Fruit fly (Drosophila melanogaster) whole organism, embryonic: Measurements from ENCODE around the gene TTLL4A.
A peak's percentile ranks its signal among the peaks of the same experiment; 100 is the strongest.

Source experiments
- Abd-B ChIP-seq: fragments of 200-800 bp; sonication (Bioruptor generic); optimal IDR thresholded peaks from 2 replicates; lab custom pipeline; 2018; ENCODE audit warnings: missing biosample characterization, mild to moderate bottlenecking, missing genetic modification characterization, moderate library complexity
- Atf3 ChIP-seq: fragments of 200-800 bp; sonication (Bioruptor generic); optimal IDR thresholded peaks from 3 replicates; lab custom pipeline; 2016; ENCODE audit warnings: missing biosample characterization, missing genetic modification characterization
- Awh ChIP-seq: fragments of 200-800 bp; sonication (Bioruptor generic); IDR thresholded peaks from 2 replicates; pipeline ENCODE4, ENCODE4 v1.3.6; 2022; ENCODE audit warnings: missing biosample characterization, missing genetic modification characterization
- CG10209 ChIP-seq: fragments of 200-800 bp; sonication (Bioruptor generic); optimal IDR thresholded peaks from 3 replicates; lab custom pipeline; 2017; ENCODE audit warnings: missing biosample characterization, mild to moderate bottlenecking, missing genetic modification characterization, missing genetic modification reagents
- CG10431 ChIP-seq: fragments of 200-800 bp; sonication (Bioruptor generic); optimal IDR thresholded peaks from 3 replicates; lab custom pipeline; 2018; ENCODE audit warnings: missing biosample characterization, mild to moderate bottlenecking, missing genetic modification characterization
- CG10462 ChIP-seq: fragments of 200-800 bp; sonication (Bioruptor generic); optimal IDR thresholded peaks from 2 replicates; lab custom pipeline; 2016; ENCODE audit warnings: missing biosample characterization, missing genetic modification characterization
- CG11504 ChIP-seq: fragments of 200-800 bp; sonication (Bioruptor generic); optimal IDR thresholded peaks from 3 replicates; lab custom pipeline; 2019; ENCODE audit warnings: missing biosample characterization, mild to moderate bottlenecking, missing genetic modification characterization, moderate library complexity
- CG11723 ChIP-seq: fragments of 200-800 bp; sonication (Bioruptor generic); optimal IDR thresholded peaks from 2 replicates; lab custom pipeline; 2017; ENCODE audit warnings: missing biosample characterization, mild to moderate bottlenecking, missing genetic modification characterization
- CG12299 ChIP-seq: fragments of 200-800 bp; sonication (Bioruptor generic); optimal IDR thresholded peaks from 2 replicates; lab custom pipeline; 2018; ENCODE audit warnings: missing biosample characterization, mild to moderate bottlenecking, missing genetic modification characterization
- CG12942 ChIP-seq: fragments of 200-800 bp; sonication (Bioruptor generic); optimal IDR thresholded peaks from 3 replicates; lab custom pipeline; 2016; ENCODE audit warnings: missing biosample characterization, missing genetic modification characterization
- CG15269 ChIP-seq: fragments of 200-800 bp; sonication (Bioruptor generic); optimal IDR thresholded peaks from 2 replicates; lab custom pipeline; 2018; ENCODE audit warnings: missing biosample characterization, mild to moderate bottlenecking, missing genetic modification characterization, moderate library complexity
- CG16779 ChIP-seq: fragments of 200-800 bp; sonication (Bioruptor generic); IDR thresholded peaks from 2 replicates; pipeline ENCODE4 v1.3.6; 2022; ENCODE audit warnings: missing biosample characterization, missing genetic modification characterization
- CG2129 ChIP-seq: fragments of 200-800 bp; sonication (Bioruptor generic); IDR thresholded peaks from 2 replicates; pipeline ENCODE4 v1.3.6; 2022; ENCODE audit warnings: missing biosample characterization, missing genetic modification characterization; ENCODE audit not compliant: partially characterized antibody
- CG2712 ChIP-seq: fragments of 200-800 bp; optimal IDR thresholded peaks from 3 replicates; lab custom pipeline; 2019; ENCODE audit warnings: missing biosample characterization, mild to moderate bottlenecking, missing genetic modification characterization, moderate library complexity
- CG2875 ChIP-seq: fragments of 200-800 bp; sonication (Bioruptor generic); optimal IDR thresholded peaks from 2 replicates; lab custom pipeline; 2017; ENCODE audit warnings: missing biosample characterization, mild to moderate bottlenecking, missing genetic modification characterization, missing genetic modification reagents
- CG3726 ChIP-seq: fragments of 200-800 bp; sonication (Bioruptor generic); IDR thresholded peaks from 3 replicates; pipeline ENCODE4, ENCODE4 v1.3.6; 2022; ENCODE audit warnings: missing biosample characterization, missing genetic modification characterization
- CG4617 ChIP-seq: fragments of 200-800 bp; sonication (Bioruptor generic); optimal IDR thresholded peaks from 3 replicates; lab custom pipeline; 2016; ENCODE audit warnings: missing biosample characterization, missing genetic modification characterization, borderline replicate concordance
- CG6254 ChIP-seq: fragments of 200-800 bp; sonication (Bioruptor generic); optimal IDR thresholded peaks from 3 replicates; lab custom pipeline; 2017; ENCODE audit warnings: mild to moderate bottlenecking, missing biosample characterization, missing genetic modification reagents, missing genetic modification characterization
- CG6654 ChIP-seq: fragments of 200-800 bp; sonication (Bioruptor generic); optimal IDR thresholded peaks from 2 replicates; lab custom pipeline; 2017; ENCODE audit warnings: missing biosample characterization, mild to moderate bottlenecking, missing genetic modification characterization
- CG8281 ChIP-seq: fragments of 200-800 bp; sonication (Bioruptor generic); optimal IDR thresholded peaks from 2 replicates; lab custom pipeline; 2018; ENCODE audit warnings: missing biosample characterization, mild to moderate bottlenecking, missing genetic modification characterization, moderate library complexity
- CG8478 ChIP-seq: fragments of >200 bp; optimal IDR thresholded peaks from 2 replicates; lab custom pipeline; 2018
- CG9876 ChIP-seq: fragments of 200-800 bp; sonication (Bioruptor generic); optimal IDR thresholded peaks from 2 replicates; lab custom pipeline; 2016; ENCODE audit warnings: missing biosample characterization, missing genetic modification characterization
- Elba2 ChIP-seq: fragments of 200-800 bp; sonication (Bioruptor generic); optimal IDR thresholded peaks from 3 replicates; lab custom pipeline; 2016; ENCODE audit warnings: missing biosample characterization, missing genetic modification characterization
- Ets65A ChIP-seq: fragments of 200-800 bp; sonication (Bioruptor generic); peaks from one replicate; lab custom pipeline; 2016; ENCODE audit warnings: missing biosample characterization, missing genetic modification characterization
- Hmr ChIP-seq: fragments of 200-800 bp; sonication (Bioruptor generic); optimal IDR thresholded peaks from 3 replicates; lab custom pipeline; 2017; ENCODE audit warnings: mild to moderate bottlenecking, missing biosample characterization, missing genetic modification reagents, missing genetic modification characterization
- Hr51 ChIP-seq, 2 experiments: fragments of 200-800 bp; sonication (Bioruptor generic); optimal IDR thresholded peaks; 2 replicates in 1 of 2; 3 replicates in 1 of 2; lab custom pipeline; 2016 to 2018; ENCODE audit warnings: missing biosample characterization in 2 of 2, missing genetic modification characterization in 2 of 2, mild to moderate bottlenecking in 1 of 2, moderate library complexity in 1 of 2
- Lim3 ChIP-seq: fragments of 200-800 bp; sonication (Bioruptor generic); IDR thresholded peaks from 2 replicates; pipeline ENCODE4 v1.3.6; 2022; ENCODE audit warnings: missing biosample characterization, missing genetic modification characterization
- MBD-R2 ChIP-seq: fragments of 200-800 bp; sonication (Bioruptor generic); IDR thresholded peaks from 2 replicates; pipeline ENCODE4 v1.3.6; 2022; ENCODE audit warnings: missing biosample characterization, missing genetic modification characterization
- Mrtf ChIP-seq: fragments of 200-800 bp; sonication (Bioruptor generic); IDR thresholded peaks from 3 replicates; pipeline ENCODE4 v1.3.6; 2022; ENCODE audit warnings: missing biosample characterization, missing genetic modification characterization
- Scr ChIP-seq: fragments of 200-800 bp; sonication (Bioruptor generic); IDR thresholded peaks from 2 replicates; pipeline ENCODE4 v1.3.6; 2022; ENCODE audit warnings: missing biosample characterization, missing genetic modification characterization; ENCODE audit not compliant: partially characterized antibody
- Sox102F ChIP-seq: fragments of 200-800 bp; sonication (Bioruptor generic); optimal IDR thresholded peaks from 2 replicates; lab custom pipeline; 2018; ENCODE audit warnings: missing biosample characterization, mild to moderate bottlenecking, missing genetic modification characterization, moderate library complexity
- Spps ChIP-seq: fragments of 200-800 bp; sonication (Bioruptor generic); optimal IDR thresholded peaks from 2 replicates; lab custom pipeline; 2018; ENCODE audit warnings: missing biosample characterization, mild to moderate bottlenecking, missing genetic modification characterization
- bcd ChIP-seq: fragments of 200-800 bp; sonication (Bioruptor generic); optimal IDR thresholded peaks from 2 replicates; lab custom pipeline; 2017; ENCODE audit warnings: missing biosample characterization, mild to moderate bottlenecking, missing genetic modification characterization
- cato ChIP-seq: fragments of 200-800 bp; sonication (Bioruptor generic); optimal IDR thresholded peaks from 2 replicates; lab custom pipeline; 2016; ENCODE audit warnings: missing biosample characterization, missing genetic modification characterization, borderline replicate concordance
- dati ChIP-seq: fragments of 200-800 bp; sonication (Bioruptor generic); IDR thresholded peaks from 2 replicates; pipeline ENCODE4 v1.3.6; 2022; ENCODE audit warnings: missing biosample characterization, missing genetic modification characterization
- eve ChIP-seq, 2 experiments: fragments of >200 bp; optimal IDR thresholded peaks; 2 replicates each; lab custom pipeline; 2017; ENCODE audit warnings: missing biosample characterization in 2 of 2, missing genetic modification characterization in 2 of 2
- gce ChIP-seq: fragments of 200-800 bp; sonication (Bioruptor generic); IDR thresholded peaks from 3 replicates; pipeline ENCODE4 v1.3.6; 2022; ENCODE audit warnings: missing biosample characterization, missing genetic modification characterization
- her ChIP-seq: fragments of 200-800 bp; sonication (Bioruptor generic); optimal IDR thresholded peaks from 2 replicates; lab custom pipeline; 2016; ENCODE audit warnings: missing biosample characterization, missing genetic modification characterization
- jing ChIP-seq: fragments of 200-800 bp; sonication (Bioruptor generic); optimal IDR thresholded peaks from 2 replicates; lab custom pipeline; 2018; ENCODE audit warnings: missing biosample characterization, mild to moderate bottlenecking, missing genetic modification characterization
- jumu ChIP-seq: fragments of 200-800 bp; sonication (Bioruptor generic); optimal IDR thresholded peaks from 3 replicates; lab custom pipeline; 2016; ENCODE audit warnings: missing biosample characterization, missing genetic modification characterization
- klu ChIP-seq: fragments of 200-800 bp; sonication (Bioruptor generic); IDR thresholded peaks from 2 replicates; pipeline ENCODE4 v1.3.6; 2022; ENCODE audit warnings: missing biosample characterization, missing genetic modification characterization
- lov ChIP-seq, 2 experiments: fragments of 200-800 bp in 1 of 2; fragments of >200 bp in 1 of 2; sonication (Bioruptor generic) in 1 of 2; IDR thresholded peaks in 1 of 2; optimal IDR thresholded peaks in 1 of 2; 2 replicates in 1 of 2; 3 replicates in 1 of 2; pipeline versions ENCODE4 v1.3.6 to Lab custom; 2017 to 2022; ENCODE audit warnings: missing biosample characterization in 1 of 2, missing genetic modification characterization in 1 of 2
- maf-S ChIP-seq: fragments of 200-800 bp; sonication (Bioruptor generic); optimal IDR thresholded peaks from 2 replicates; lab custom pipeline; 2016; ENCODE audit warnings: missing biosample characterization, missing genetic modification characterization
- nau ChIP-seq: fragments of 200-800 bp; sonication (Bioruptor generic); optimal IDR thresholded peaks from 3 replicates; lab custom pipeline; 2017; ENCODE audit warnings: missing biosample characterization, mild to moderate bottlenecking, missing genetic modification characterization, missing genetic modification reagents
- oc ChIP-seq: fragments of 200-800 bp; sonication (Bioruptor generic); optimal IDR thresholded peaks from 2 replicates; lab custom pipeline; 2018; ENCODE audit warnings: missing biosample characterization, mild to moderate bottlenecking, missing genetic modification characterization, moderate library complexity
- pho ChIP-seq: fragments of 200-800 bp; sonication (Bioruptor generic); optimal IDR thresholded peaks from 2 replicates; lab custom pipeline; 2016; ENCODE audit warnings: missing biosample characterization, missing genetic modification characterization
- psq ChIP-seq: fragments of 200-800 bp; sonication (Bioruptor generic); optimal IDR thresholded peaks from 2 replicates; lab custom pipeline; 2017; ENCODE audit warnings: missing biosample characterization, missing genetic modification characterization
- repo ChIP-seq: fragments of 200-800 bp; sonication (Bioruptor generic); optimal IDR thresholded peaks from 2 replicates; lab custom pipeline; 2016; ENCODE audit warnings: missing biosample characterization, missing genetic modification characterization
- seq ChIP-seq: fragments of 200-800 bp; sonication (Bioruptor generic); IDR thresholded peaks from 2 replicates; pipeline ENCODE4 v1.3.6; 2022; ENCODE audit warnings: missing biosample characterization, missing genetic modification characterization
- sob ChIP-seq: fragments of 200-800 bp; sonication (Bioruptor generic); IDR thresholded peaks from 2 replicates; pipeline ENCODE4 v1.3.6; 2022; ENCODE audit warnings: missing biosample characterization, missing genetic modification characterization
- stwl ChIP-seq: fragments of 200-800 bp; sonication (Bioruptor generic); optimal IDR thresholded peaks from 3 replicates; lab custom pipeline; 2018; ENCODE audit warnings: missing biosample characterization, mild to moderate bottlenecking, missing genetic modification characterization, moderate library complexity

Gene TTLL4A

DNA sequence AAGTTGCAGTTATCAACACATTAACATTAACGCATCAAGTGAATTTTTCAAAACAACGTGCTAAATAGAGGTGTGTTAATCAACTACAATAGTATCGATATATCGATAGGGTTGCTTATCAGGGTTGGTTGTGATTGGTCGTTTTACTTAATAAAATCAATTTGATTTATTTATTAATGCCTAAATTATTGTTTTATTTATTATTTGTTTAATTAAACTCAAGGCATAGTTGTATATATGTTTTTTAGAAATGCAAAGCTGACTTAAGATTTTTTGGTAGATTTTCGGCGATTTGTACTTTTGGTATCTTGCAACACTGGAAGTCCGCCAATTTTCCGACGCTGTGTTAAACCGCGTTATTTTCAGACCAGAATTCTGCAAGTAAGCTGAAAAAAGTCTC is 21.8 kb downstream of the TTLL4A start, which contains the start of the genes Art8 and dUTPase:
Gene Art8, minus strand, starts transcription at position 88 of the 400 bp plus-strand sequence.
Gene dUTPase, plus strand, starts transcription at position 314 of the 400 bp plus-strand sequence.
- peak; percentile 88 for TF ChIP-seq CG2712 (tag; lab: Kevin White, UChicago)
- TF ChIP-seq Atf3 (GFP tag; lab: Kevin White, UChicago), result no peak
- TF ChIP-seq cato (GFP tag; lab: Kevin White, UChicago), result peak; percentile 57
- TF ChIP-seq CG12299, result peak; percentile 51
- peak; percentile 78 for TF ChIP-seq CG11504 (tag; lab: Kevin White, UChicago)
- peak; percentile 86 for TF ChIP-seq stwl (tag; lab: Kevin White, UChicago)
- no peak for TF ChIP-seq Hmr
- peak; percentile 89 for TF ChIP-seq CG2129 (GFP tag; lab: Robert Waterston, UW)
- TF ChIP-seq jumu (GFP tag; lab: Kevin White, UChicago), result no peak
- TF ChIP-seq repo (GFP tag; lab: Kevin White, UChicago), result no peak
- no peak for TF ChIP-seq CG10431
- TF ChIP-seq CG2875 (GFP tag; lab: Kevin White, UChicago), result no peak
- peak; percentile 80 for TF ChIP-seq CG4617 (GFP tag; lab: Kevin White, UChicago)
- peak; percentile 34 for TF ChIP-seq pho (GFP tag; lab: Kevin White, UChicago)
- TF ChIP-seq maf-S (GFP tag; lab: Kevin White, UChicago), result peak; percentile 3
- peak; percentile 75 for TF ChIP-seq Sox102F (GFP tag; lab: Kevin White, UChicago)
- TF ChIP-seq dati (GFP tag; lab: Robert Waterston, UW), result no peak
- TF ChIP-seq CG11723, result peak; percentile 3
- no peak for TF ChIP-seq CG16779
- no peak for TF ChIP-seq lov (optimal IDR thresholded peaks at IDR 0.05; lab: Kevin White, UChicago)
- TF ChIP-seq lov (GFP tag; IDR thresholded peaks at IDR 0.05; lab: Robert Waterston, UW), result no peak
- 0 out of 2 replicates have a peak, but pooled peaks have one; percentile 34 for TF ChIP-seq seq
- TF ChIP-seq sob (GFP tag; lab: Robert Waterston, UW), result peak; percentile 88
- no peak for TF ChIP-seq Abd-B (GFP tag; lab: Kevin White, UChicago)
- no peak for TF ChIP-seq CG6254 (GFP tag; lab: Kevin White, UChicago)
- TF ChIP-seq bcd (GFP tag; lab: Kevin White, UChicago), result peak; percentile 46
- TF ChIP-seq Spps, result peak; percentile 48
- no peak for TF ChIP-seq her (GFP tag; lab: Kevin White, UChicago)
- no peak for TF ChIP-seq eve (GFP tag; optimal IDR thresholded peaks at IDR 0.05; lab: Kevin White, UChicago)
- peak; percentile 22; the same call in 1 of the 2 replicates for TF ChIP-seq klu (GFP tag; lab: Robert Waterston, UW)
- no peak for TF ChIP-seq oc
- no peak for TF ChIP-seq gce
- TF ChIP-seq CG12942 (GFP tag; lab: Kevin White, UChicago), result peak; percentile 76
- peak; percentile 86 for TF ChIP-seq MBD-R2 (GFP tag; lab: Robert Waterston, UW)
- TF ChIP-seq nau (GFP tag; lab: Kevin White, UChicago), result no peak
- TF ChIP-seq Elba2 (GFP tag; lab: Kevin White, UChicago), result peak; percentile 44
- TF ChIP-seq Hr51 (GFP tag; optimal IDR thresholded peaks at IDR 0.05; lab: Kevin White, UChicago), result peak in 1 of 2 experiments; percentile 34
- peak; percentile 22 for TF ChIP-seq psq (GFP tag; lab: Kevin White, UChicago)
- TF ChIP-seq jing, result no peak
- TF ChIP-seq Awh, result peak; percentile 63
- no peak for TF ChIP-seq CG8478
- TF ChIP-seq Lim3 (GFP tag; lab: Robert Waterston, UW), result no peak
- peak; percentile 10 for TF ChIP-seq CG9876 (GFP tag; lab: Kevin White, UChicago)
- peak; percentile 66 for TF ChIP-seq CG10209 (GFP tag; lab: Kevin White, UChicago)
- peak; percentile 94 for TF ChIP-seq Ets65A
- TF ChIP-seq CG6654, result no peak
- TF ChIP-seq Mrtf (GFP tag; lab: Robert Waterston, UW), result no peak; the same call in 2 of the 3 replicates
- peak; percentile 45 for TF ChIP-seq CG10462 (GFP tag; lab: Kevin White, UChicago)
- TF ChIP-seq Scr (GFP tag; lab: Robert Waterston, UW), result peak; percentile 90
- TF ChIP-seq CG15269 (tag; lab: Kevin White, UChicago), result peak; percentile 61
- TF ChIP-seq CG8281 (tag; lab: Kevin White, UChicago), result no peak
- no peak for TF ChIP-seq CG3726
